Fruit fly (Drosophila melanogaster) S2 (cell line): ENCODE data around the gene RpL28.
A peak's percentile ranks its signal among the peaks of the same experiment; 100 is the strongest.

Experiments
- CG8478 ChIP-seq: fragments of >200 bp; optimal IDR thresholded peaks from 2 replicates; lab custom pipeline; 2018
- CTCF ChIP-seq, 2 experiments: fragments of >200 bp; optimal IDR thresholded peaks; 2 replicates each; lab custom pipeline; 2018

RpL28 gene

dm6 chr3L:3194059-3194458, 28.7 kb downstream of the RpL28 start:
- no peak for TF ChIP-seq CG8478 (lab: Kevin White, UChicago)
- TF ChIP-seq CTCF (optimal IDR thresholded peaks at IDR 0.05; lab: Kevin White, UChicago) = no peak

- TF ChIP-seq CG8478 (lab: Kevin White, UChicago) (no peak), CTCF (optimal IDR thresholded peaks at IDR 0.05; lab: Kevin White, UChicago) (no peak)
These were observed 29.8 kb downstream of the RpL28 start, which contains the start of gene Hsp83 for dm6 chr3L:3192912-3193311. Gene Hsp83 (plus strand): TSS chr3L:3192969.

dm6 chr3L:3192333-3192894, 30.3 kb downstream of the RpL28 start, which contains the start of gene CG14965:
Gene CG14965 (minus strand): TSS chr3L:3192491.
- TF ChIP-seq CG8478 (lab: Kevin White, UChicago) (no peak), CTCF (optimal IDR thresholded peaks at IDR 0.05; lab: Kevin White, UChicago) (no peak)

dm6 chr3L:3189647-3190046, 33.1 kb downstream of the RpL28 start, which contains the start of the genes CG42525 and CG14958:
Gene CG42525 (minus strand): TSS chr3L:3189747.
Gene CG14958 (plus strand): TSS chr3L:3189978.
- TF ChIP-seq CG8478 (lab: Kevin White, UChicago) = no peak
- TF ChIP-seq CTCF (optimal IDR thresholded peaks at IDR 0.05; lab: Kevin White, UChicago) = no peak

dm6 chr3L:3187263-3187662, 35.5 kb downstream of the RpL28 start, which contains the start of gene CG14957:
Gene CG14957 (plus strand): TSS chr3L:3187563.
- TF ChIP-seq CG8478 (lab: Kevin White, UChicago) = no peak

dm6 chr3L:3186364-3186763, 36.4 kb downstream of the RpL28 start, which contains the start of gene CG32284:
Gene CG32284 (plus strand): TSS chr3L:3186664.
- no peak for TF ChIP-seq CTCF (optimal IDR thresholded peaks at IDR 0.05; lab: Kevin White, UChicago)
- TF ChIP-seq CG8478 (lab: Kevin White, UChicago) = no peak

dm6 chr3L:3184104-3184503, 38.7 kb downstream of the RpL28 start, which contains the start of gene CG42494:
Gene CG42494 (plus strand): TSS chr3L:3184404.
- no peak for TF ChIP-seq CTCF (optimal IDR thresholded peaks at IDR 0.05; lab: Kevin White, UChicago)
- no peak for TF ChIP-seq CG8478 (lab: Kevin White, UChicago)

- TF ChIP-seq CTCF (optimal IDR thresholded peaks at IDR 0.05; lab: Kevin White, UChicago) = no peak
These were observed 43.3 kb downstream of the RpL28 start for dm6 chr3L:3179474-3179873.

dm6 chr3L:3178530-3179096, 44.1 kb downstream of the RpL28 start, which contains the start of the genes MnM and Girdin:
Gene MnM (minus strand): TSS chr3L:3178580.
Gene Girdin (plus strand): TSS chr3L:3178930.
- TF ChIP-seq CTCF (optimal IDR thresholded peaks at IDR 0.05; lab: Kevin White, UChicago) (peak in 1 of 2 experiments; percentile 46), CG8478 (lab: Kevin White, UChicago) (no peak)

- TF ChIP-seq CTCF (optimal IDR thresholded peaks at IDR 0.05; lab: Kevin White, UChicago) = no peak
- TF ChIP-seq CG8478 (lab: Kevin White, UChicago) = no peak
These were observed 44.9 kb downstream of the RpL28 start for dm6 chr3L:3177872-3178271.

- TF ChIP-seq CTCF (optimal IDR thresholded peaks at IDR 0.05; lab: Kevin White, UChicago) (no peak), CG8478 (lab: Kevin White, UChicago) (no peak)
These were observed 50.3 kb downstream of the RpL28 start, which contains the start of gene CG14963 for dm6 chr3L:3172445-3172844. Gene CG14963 (minus strand): TSS chr3L:3172545.
